Fruit fly (Drosophila melanogaster) whole organism, prepupa: ENCODE results near the gene CG15333.

Experiments used
- Blimp-1 ChIP-seq: fragments of 200-800 bp; sonication (Bioruptor generic); optimal IDR thresholded peaks from 3 replicates; lab custom pipeline; 2017; ENCODE audit warnings: missing biosample characterization, missing genetic modification characterization, mild to moderate bottlenecking, moderate library complexity, missing genetic modification reagents
- CG10669 ChIP-seq: fragments of 200-800 bp; sonication (Bioruptor generic); optimal IDR thresholded peaks from 3 replicates; lab custom pipeline; 2018; ENCODE audit warnings: missing biosample characterization, mild to moderate bottlenecking, missing genetic modification characterization, moderate library complexity
- CG11294 ChIP-seq: fragments of 200-800 bp; sonication (Bioruptor generic); IDR thresholded peaks from 2 replicates; pipeline ENCODE4 v1.3.6; 2022; ENCODE audit warnings: missing biosample characterization, missing genetic modification characterization
- CG11762 ChIP-seq: fragments of 200-800 bp; sonication (Bioruptor generic); optimal IDR thresholded peaks from 3 replicates; lab custom pipeline; 2016; ENCODE audit warnings: missing biosample characterization, missing genetic modification characterization; ENCODE audit not compliant: insufficient read depth
- CG11902 ChIP-seq: fragments of 200-800 bp; sonication (Bioruptor generic); optimal IDR thresholded peaks from 3 replicates; lab custom pipeline; 2016; ENCODE audit warnings: missing biosample characterization, missing genetic modification characterization
- CG15336 ChIP-seq: fragments of 200-800 bp; sonication (Bioruptor generic); IDR thresholded peaks from 2 replicates; pipeline ENCODE4 v1.3.6; 2022; ENCODE audit warnings: missing biosample characterization, missing genetic modification characterization
- CG1621 ChIP-seq: fragments of 200-800 bp; sonication (Bioruptor generic); optimal IDR thresholded peaks from 3 replicates; lab custom pipeline; 2018; ENCODE audit warnings: missing biosample characterization, mild to moderate bottlenecking, missing genetic modification characterization
- CG16779 ChIP-seq: fragments of 200-800 bp; sonication (Bioruptor generic); optimal IDR thresholded peaks from 3 replicates; lab custom pipeline; 2017; ENCODE audit warnings: missing biosample characterization, mild to moderate bottlenecking, missing genetic modification characterization
- CG3032 ChIP-seq: fragments of 200-800 bp; optimal IDR thresholded peaks from 2 replicates; lab custom pipeline; 2019; ENCODE audit warnings: missing biosample characterization, mild to moderate bottlenecking, missing genetic modification characterization, moderate library complexity
- CG31627 ChIP-seq: fragments of 200-800 bp; sonication (Bioruptor generic); optimal IDR thresholded peaks from 3 replicates; lab custom pipeline; 2016; ENCODE audit warnings: missing biosample characterization, missing genetic modification characterization
- CG32006 ChIP-seq: fragments of 200-800 bp; sonication (Bioruptor generic); optimal IDR thresholded peaks from 3 replicates; lab custom pipeline; 2017; ENCODE audit warnings: missing biosample characterization, mild to moderate bottlenecking, missing genetic modification characterization
- CG4318 ChIP-seq: fragments of 200-800 bp; sonication (Bioruptor generic); optimal IDR thresholded peaks from 3 replicates; lab custom pipeline; 2017; ENCODE audit warnings: missing biosample characterization, mild to moderate bottlenecking, missing genetic modification characterization
- CG6163 ChIP-seq: fragments of 200-800 bp; sonication (Bioruptor generic); IDR thresholded peaks from 3 replicates; pipeline ENCODE4 v1.3.6; 2022; ENCODE audit warnings: missing biosample characterization, missing genetic modification characterization
- CG6276 ChIP-seq: fragments of 200-800 bp; sonication (Bioruptor generic); optimal IDR thresholded peaks from 2 replicates; lab custom pipeline; 2017; ENCODE audit warnings: missing biosample characterization, mild to moderate bottlenecking, missing genetic modification characterization
- CG6854 ChIP-seq: fragments of 200-800 bp; sonication (Bioruptor generic); optimal IDR thresholded peaks from 2 replicates; lab custom pipeline; 2017; ENCODE audit warnings: missing biosample characterization, mild to moderate bottlenecking, missing genetic modification characterization
- CG7368 ChIP-seq: fragments of 200-800 bp; sonication (Bioruptor generic); optimal IDR thresholded peaks from 3 replicates; lab custom pipeline; 2016; ENCODE audit warnings: missing biosample characterization, missing genetic modification characterization
- CG8319 ChIP-seq: fragments of 200-800 bp; sonication (Bioruptor generic); optimal IDR thresholded peaks from 3 replicates; lab custom pipeline; 2016; ENCODE audit warnings: missing biosample characterization, missing genetic modification characterization
- CG8632 ChIP-seq: fragments of 200-800 bp; sonication (Bioruptor generic); optimal IDR thresholded peaks from 3 replicates; lab custom pipeline; 2016; ENCODE audit warnings: missing biosample characterization, missing genetic modification characterization
- CG9139 ChIP-seq: fragments of 200-800 bp; sonication (Bioruptor generic); optimal IDR thresholded peaks from 3 replicates; lab custom pipeline; 2017; ENCODE audit warnings: missing biosample characterization, mild to moderate bottlenecking, missing genetic modification characterization
- Eip75B ChIP-seq: fragments of 200-800 bp; sonication (Bioruptor generic); optimal IDR thresholded peaks from 3 replicates; lab custom pipeline; 2016; ENCODE audit warnings: missing biosample characterization, missing genetic modification characterization
- Eip78C ChIP-seq: fragments of 200-800 bp; sonication (Bioruptor generic); peaks from one replicate; lab custom pipeline; 2016; ENCODE audit warnings: missing biosample characterization, missing genetic modification characterization
- Eip93F ChIP-seq: fragments of 200-800 bp; sonication (Bioruptor generic); optimal IDR thresholded peaks from 2 replicates; lab custom pipeline; 2016; ENCODE audit warnings: missing biosample characterization, mild to moderate bottlenecking, missing genetic modification characterization
- Ets96B ChIP-seq: fragments of 200-800 bp; optimal IDR thresholded peaks from 2 replicates; lab custom pipeline; 2019; ENCODE audit warnings: missing biosample characterization, mild to moderate bottlenecking, missing genetic modification characterization, moderate library complexity
- Gug ChIP-seq: fragments of 200-800 bp; sonication (Bioruptor generic); IDR thresholded peaks from 2 replicates; pipeline ENCODE4 v1.3.6; 2022; ENCODE audit warnings: missing biosample characterization, missing genetic modification characterization
- Hr38 ChIP-seq: sonication (Bioruptor generic); optimal IDR thresholded peaks from 2 replicates; lab custom pipeline; 2016; ENCODE audit warnings: missing biosample characterization, missing genetic modification characterization
- Hr39 ChIP-seq: fragments of 200-800 bp; sonication (Bioruptor generic); optimal IDR thresholded peaks from 2 replicates; lab custom pipeline; 2016; ENCODE audit warnings: missing biosample characterization, missing genetic modification characterization
- Lpt ChIP-seq: fragments of 200-800 bp; sonication (Bioruptor generic); optimal IDR thresholded peaks from 3 replicates; lab custom pipeline; 2016; ENCODE audit warnings: missing biosample characterization, missing genetic modification characterization
- Met ChIP-seq: fragments of 200-800 bp; sonication (Bioruptor generic); optimal IDR thresholded peaks from 3 replicates; lab custom pipeline; 2016; ENCODE audit warnings: missing biosample characterization, missing genetic modification characterization
- OdsH ChIP-seq: fragments of 200-800 bp; sonication (Bioruptor generic); optimal IDR thresholded peaks from 3 replicates; lab custom pipeline; 2016; ENCODE audit warnings: missing biosample characterization, missing genetic modification characterization
- Smox ChIP-seq: fragments of 200-800 bp; sonication (Bioruptor generic); optimal IDR thresholded peaks from 3 replicates; lab custom pipeline; 2016; ENCODE audit warnings: missing biosample characterization, missing genetic modification characterization
- Sox102F ChIP-seq: fragments of 200-800 bp; sonication (Bioruptor generic); optimal IDR thresholded peaks from 2 replicates; lab custom pipeline; 2016; ENCODE audit warnings: missing biosample characterization, mild to moderate bottlenecking, missing genetic modification characterization
- Sox15 ChIP-seq: fragments of 200-800 bp; sonication (Bioruptor generic); optimal IDR thresholded peaks from 3 replicates; lab custom pipeline; 2016; ENCODE audit warnings: missing biosample characterization, missing genetic modification characterization
- achi ChIP-seq: fragments of 200-800 bp; sonication (Bioruptor generic); optimal IDR thresholded peaks from 3 replicates; lab custom pipeline; 2016; ENCODE audit warnings: missing biosample characterization, missing genetic modification characterization
- acj6 ChIP-seq: fragments of 200-800 bp; sonication (Bioruptor generic); optimal IDR thresholded peaks from 3 replicates; lab custom pipeline; 2016; ENCODE audit warnings: missing biosample characterization, missing genetic modification characterization
- cyc ChIP-seq: fragments of 200-800 bp; sonication (Bioruptor generic); optimal IDR thresholded peaks from 3 replicates; lab custom pipeline; 2016; ENCODE audit warnings: missing biosample characterization, missing genetic modification characterization
- dsx ChIP-seq: fragments of 200-800 bp; optimal IDR thresholded peaks from 3 replicates; lab custom pipeline; 2019; ENCODE audit warnings: missing biosample characterization, mild to moderate bottlenecking, missing genetic modification characterization, moderate library complexity; ENCODE audit not compliant: poor library complexity, severe bottlenecking
- esn ChIP-seq: fragments of 200-800 bp; sonication (Bioruptor generic); optimal IDR thresholded peaks from 2 replicates; lab custom pipeline; 2016; ENCODE audit warnings: missing biosample characterization, mild to moderate bottlenecking, missing genetic modification characterization, moderate library complexity
- fd59A ChIP-seq: fragments of 200-800 bp; sonication (Bioruptor generic); optimal IDR thresholded peaks from 2 replicates; lab custom pipeline; 2017; ENCODE audit warnings: missing biosample characterization, mild to moderate bottlenecking, missing genetic modification characterization, missing genetic modification reagents
- fd85E ChIP-seq: fragments of 200-800 bp; sonication (Bioruptor generic); optimal IDR thresholded peaks from 3 replicates; lab custom pipeline; 2016; ENCODE audit warnings: missing biosample characterization, missing genetic modification characterization
- fkh ChIP-seq: fragments of 200-800 bp; sonication (Bioruptor generic); optimal IDR thresholded peaks from 3 replicates; lab custom pipeline; 2017; ENCODE audit warnings: missing biosample characterization, mild to moderate bottlenecking, missing genetic modification characterization, moderate library complexity
- pdm3 ChIP-seq: fragments of 200-800 bp; sonication (Bioruptor generic); optimal IDR thresholded peaks from 3 replicates; lab custom pipeline; 2016; ENCODE audit warnings: missing biosample characterization, missing genetic modification characterization
- salr ChIP-seq, 2 experiments: fragments of 200-800 bp; sonication (Bioruptor generic); optimal IDR thresholded peaks; 3 replicates each; lab custom pipeline; 2016 to 2018; ENCODE audit warnings: missing biosample characterization in 2 of 2, missing genetic modification characterization in 2 of 2, mild to moderate bottlenecking in 1 of 2
- spab ChIP-seq: fragments of 200-800 bp; sonication (Bioruptor generic); optimal IDR thresholded peaks from 2 replicates; lab custom pipeline; 2017; ENCODE audit warnings: missing biosample characterization, mild to moderate bottlenecking, missing genetic modification characterization, missing genetic modification reagents
- ss ChIP-seq, 2 experiments: fragments of 200-800 bp; sonication (Bioruptor generic); optimal IDR thresholded peaks; 2 replicates in 1 of 2; 3 replicates in 1 of 2; lab custom pipeline; 2017 to 2018; ENCODE audit warnings: mild to moderate bottlenecking in 2 of 2, missing biosample characterization in 2 of 2, missing genetic modification characterization in 2 of 2, moderate library complexity in 1 of 2
- svp ChIP-seq: fragments of 200-800 bp; sonication (Bioruptor generic); peaks from one replicate; lab custom pipeline; 2016; ENCODE audit warnings: missing biosample characterization, missing genetic modification characterization
- vri ChIP-seq: fragments of 200-800 bp; sonication (Bioruptor generic); optimal IDR thresholded peaks from 3 replicates; lab custom pipeline; 2016; ENCODE audit warnings: missing biosample characterization, mild to moderate bottlenecking, missing genetic modification characterization

CG15333 gene

DNA sequence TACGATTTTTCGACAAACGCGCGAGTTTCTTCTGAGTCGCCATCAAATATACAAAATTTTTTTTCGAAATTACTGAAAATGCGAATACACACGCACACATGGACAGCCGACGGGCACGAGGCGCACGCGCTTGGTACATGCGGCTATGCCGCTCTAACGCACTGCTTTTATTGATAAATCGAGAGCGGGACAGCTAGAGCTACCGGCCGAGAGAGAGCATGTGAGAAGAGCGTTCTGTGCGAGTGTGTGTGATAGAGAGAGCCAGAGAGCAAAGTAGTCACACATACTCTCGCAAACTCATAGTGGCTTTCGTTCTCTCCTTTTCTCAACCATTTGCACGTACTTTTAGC lies 39.8 kb upstream of the CG15333 start (continued):
- TF ChIP-seq Sox102F (peak; percentile 15), CG31627 (GFP tag; lab: Kevin White, UChicago) (no peak), Smox (GFP tag; lab: Kevin White, UChicago) (no peak), CG8319 (no peak), acj6 (GFP tag; lab: Kevin White, UChicago) (no peak), pdm3 (GFP tag; lab: Kevin White, UChicago) (no peak), dsx (GFP tag; lab: Kevin White, UChicago) (no peak), achi (GFP tag; lab: Kevin White, UChicago) (no peak), CG3032 (tag; lab: Kevin White, UChicago) (no peak), Sox15 (GFP tag; lab: Kevin White, UChicago) (no peak), spab (GFP tag; lab: Kevin White, UChicago) (no peak), svp (GFP tag; lab: Kevin White, UChicago) (peak; percentile 61), Eip78C (peak; percentile 82)
- TF ChIP-seq, all 60 proteins: peak for 12

DNA sequence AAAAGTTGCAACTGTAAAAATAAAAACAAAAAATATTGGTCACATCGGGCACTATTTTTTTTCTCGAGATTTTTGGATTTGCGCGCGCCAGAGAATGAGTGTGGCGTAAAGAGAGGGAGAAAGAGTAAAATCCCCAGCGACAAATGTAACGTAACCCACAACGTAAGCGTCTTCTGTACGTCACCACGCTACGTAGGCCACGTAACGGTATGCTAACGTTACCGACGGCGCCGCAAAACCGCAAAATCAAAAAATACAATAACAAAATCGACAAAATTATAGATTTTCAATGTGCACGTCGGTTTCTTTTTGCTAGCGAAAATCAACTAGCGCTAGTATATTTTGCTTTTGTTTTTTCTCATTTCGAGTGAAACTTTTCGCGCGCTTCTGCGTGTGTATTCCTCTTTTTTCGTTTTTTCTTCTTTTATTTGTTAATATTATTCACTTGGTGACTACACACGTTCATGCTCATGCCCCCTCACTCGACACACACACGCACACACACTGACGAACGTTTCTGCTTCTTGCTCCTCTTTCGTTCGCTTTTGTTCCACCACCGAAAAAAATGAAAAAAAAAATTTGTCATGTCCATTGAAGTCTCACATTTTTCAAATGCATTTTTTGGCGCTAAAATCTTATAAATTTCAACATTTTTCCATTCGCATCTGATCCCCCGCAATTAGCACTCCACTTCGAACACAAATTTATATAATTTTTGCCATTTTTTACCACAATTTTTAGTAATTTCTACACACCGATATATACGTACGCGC lies 39.2 kb upstream of the CG15333 start:
- TF ChIP-seq CG8319: no peak
- TF ChIP-seq pdm3 (GFP tag; lab: Kevin White, UChicago): peak; percentile 21
- no peak for TF ChIP-seq CG16779 (tag; lab: Kevin White, UChicago)
- no peak for TF ChIP-seq Sox102F
- peak; percentile 12 for TF ChIP-seq CG32006 (GFP tag; lab: Kevin White, UChicago)
- no peak for TF ChIP-seq CG3032 (tag; lab: Kevin White, UChicago)
- no peak for TF ChIP-seq Blimp-1 (GFP tag; lab: Kevin White, UChicago)
- TF ChIP-seq CG4318 (GFP tag; lab: Kevin White, UChicago): no peak
- TF ChIP-seq CG31627 (GFP tag; lab: Kevin White, UChicago): no peak
- peak; percentile 84 for TF ChIP-seq svp (GFP tag; lab: Kevin White, UChicago)
- TF ChIP-seq acj6 (GFP tag; lab: Kevin White, UChicago): no peak
- no peak for TF ChIP-seq Lpt (GFP tag; lab: Kevin White, UChicago)
- no peak for TF ChIP-seq CG6276 (GFP tag; lab: Kevin White, UChicago)
- TF ChIP-seq CG6854: no peak
- TF ChIP-seq cyc (GFP tag; lab: Kevin White, UChicago): no peak
- no peak for TF ChIP-seq OdsH (GFP tag; lab: Kevin White, UChicago)
- TF ChIP-seq CG7368 (GFP tag; lab: Kevin White, UChicago): no peak
- TF ChIP-seq CG11294 (GFP tag; lab: Robert Waterston, UW): no peak
- TF ChIP-seq Eip75B (GFP tag; lab: Kevin White, UChicago): no peak
- TF ChIP-seq Smox (GFP tag; lab: Kevin White, UChicago): no peak
- TF ChIP-seq CG11762 (GFP tag; lab: Kevin White, UChicago): no peak
- TF ChIP-seq Gug (GFP tag; lab: Robert Waterston, UW): 0 out of 2 replicates have a peak, but pooled peaks have one; percentile 11
- TF ChIP-seq CG10669: no peak
- peak in 1 of 2 experiments; percentile 17 for TF ChIP-seq ss (GFP tag; optimal IDR thresholded peaks at IDR 0.05; lab: Kevin White, UChicago)
- TF ChIP-seq salr (GFP tag; optimal IDR thresholded peaks at IDR 0.05; lab: Kevin White, UChicago): no peak
- TF ChIP-seq CG8632: no peak
- peak; percentile 53 for TF ChIP-seq Eip78C
- TF ChIP-seq achi (GFP tag; lab: Kevin White, UChicago): no peak
- no peak for TF ChIP-seq Hr38 (GFP tag; lab: Kevin White, UChicago)
- TF ChIP-seq CG15336 (GFP tag; lab: Robert Waterston, UW): no peak
- TF ChIP-seq Ets96B (tag; lab: Kevin White, UChicago): no peak
- no peak for TF ChIP-seq fkh (GFP tag; lab: Kevin White, UChicago)
- no peak for TF ChIP-seq Hr39 (GFP tag; lab: Kevin White, UChicago)
- TF ChIP-seq fd85E (GFP tag; lab: Kevin White, UChicago): no peak
- no peak for TF ChIP-seq fd59A (GFP tag; lab: Kevin White, UChicago)
- no peak for TF ChIP-seq CG9139 (GFP tag; lab: Kevin White, UChicago)
- no peak for TF ChIP-seq Sox15 (GFP tag; lab: Kevin White, UChicago)
- TF ChIP-seq Eip93F (GFP tag; lab: Kevin White, UChicago): no peak
- peak; percentile 1 for TF ChIP-seq Met (GFP tag; lab: Kevin White, UChicago)
- TF ChIP-seq CG1621: no peak
- TF ChIP-seq vri (GFP tag; lab: Kevin White, UChicago): no peak
- TF ChIP-seq esn (GFP tag; lab: Kevin White, UChicago): no peak
- no peak for TF ChIP-seq spab (GFP tag; lab: Kevin White, UChicago)
- no peak for TF ChIP-seq CG11902 (GFP tag; lab: Kevin White, UChicago)
- TF ChIP-seq CG6163 (GFP tag; lab: Robert Waterston, UW): peak; percentile 21; the same call in 1 of the 3 replicates
